Worm (Caenorhabditis elegans) whole organism, midembryonic: Measurements from ENCODE around the gene lim-8.

Source experiments
- cog-1 ChIP-seq: sonication (generic microtip); optimal IDR thresholded peaks from 2 replicates; lab custom pipeline; 2016; ENCODE audit warnings: missing genetic modification characterization, missing compliant biosample characterization
- ref-1 ChIP-seq: fragments of 200-800 bp; sonication (Bioruptor generic); conservative IDR thresholded peaks from 2 replicates; pipeline ENCODE4 v1.3.6; 2022; ENCODE audit warnings: missing genetic modification reagents, missing genetic modification characterization, missing compliant biosample characterization
- tab-1 ChIP-seq: fragments of 200-800 bp; sonication (Bioruptor generic); IDR thresholded peaks from 2 replicates; pipeline ENCODE4 v1.3.6; 2022; ENCODE audit warnings: missing genetic modification characterization, missing compliant biosample characterization
- ztf-23 ChIP-seq: fragments of 200-800 bp; sonication (Bioruptor generic); IDR thresholded peaks from 2 replicates; pipeline ENCODE4 v1.3.6; 2022; ENCODE audit warnings: missing genetic modification reagents, missing genetic modification characterization, missing compliant biosample characterization

- no peak for TF ChIP-seq tab-1 (GFP tag; lab: Robert Waterston, UW)
- TF ChIP-seq cog-1 (tag; lab: Kevin White, UChicago): no peak
- no peak for TF ChIP-seq ref-1 (GFP tag; lab: Robert Waterston, UW)
- TF ChIP-seq ztf-23 (GFP tag; lab: Robert Waterston, UW): no peak
Observed at ce11 chrIII:6795326-6795725, 7.3 kb upstream of the lim-8 start, which contains the start of gene R05H11.1.
